Worm (Caenorhabditis elegans) whole organism, L1 larva: ENCODE data around the gene inx-7.

Experiments
- C04F5.9 ChIP-seq: sonication (generic microtip); optimal IDR thresholded peaks from 2 replicates; lab custom pipeline; 2016; ENCODE audit warnings: missing genetic modification characterization, missing compliant biosample characterization
- C16A3.4 ChIP-seq: fragments of 150-350 bp; optimal IDR thresholded peaks from 2 replicates; lab custom pipeline; 2014; ENCODE audit warnings: missing biosample characterization, missing genetic modification characterization
- aha-1 ChIP-seq: fragments of 150-350 bp; optimal IDR thresholded peaks from 2 replicates; lab custom pipeline; 2014; ENCODE audit warnings: missing biosample characterization, missing genetic modification characterization
- ama-1 ChIP-seq: fragments of 150-350 bp; optimal IDR thresholded peaks from 2 replicates; lab custom pipeline; 2014
- dpl-1 ChIP-seq, 3 experiments: fragments of 150-350 bp in 2 of 3; sonication (generic microtip) in 1 of 3; optimal IDR thresholded peaks; 2 replicates each; lab custom pipeline; 2014 to 2017; ENCODE audit warnings: missing biosample characterization in 3 of 3, missing genetic modification characterization in 3 of 3, missing genetic modification reagents in 3 of 3
- dsc-1 ChIP-seq: sonication (generic microtip); optimal IDR thresholded peaks from 2 replicates; lab custom pipeline; 2016; ENCODE audit warnings: mild to moderate bottlenecking, missing genetic modification characterization, missing compliant biosample characterization
- egl-13 ChIP-seq: sonication (generic microtip); optimal IDR thresholded peaks from 2 replicates; lab custom pipeline; 2016; ENCODE audit warnings: missing genotype, missing genetic modification reagents, missing genetic modification characterization, missing compliant biosample characterization
- egl-27 ChIP-seq, 2 experiments: fragments of 150-350 bp in 1 of 2; sonication (generic microtip); optimal IDR thresholded peaks; 3 replicates each; lab custom pipeline; 2017 to 2018; ENCODE audit warnings: missing biosample characterization in 2 of 2, missing genetic modification characterization in 2 of 2, missing genetic modification reagents in 2 of 2
- elt-3 ChIP-seq, 6 experiments: fragments of 150-350 bp in 1 of 6; sonication (generic microtip); optimal IDR thresholded peaks; 2 replicates each; lab custom pipeline; 2017 to 2018; ENCODE audit warnings: missing biosample characterization in 6 of 6, missing genetic modification characterization in 6 of 6, inconsistent platforms in 1 of 6
- ets-5 ChIP-seq: fragments of 200-800 bp; sonication (Bioruptor generic); IDR thresholded peaks from 2 replicates; pipeline ENCODE4 v1.3.6; 2022; ENCODE audit warnings: missing genetic modification characterization, missing compliant biosample characterization
- fkh-10 ChIP-seq: sonication (generic microtip); optimal IDR thresholded peaks from 2 replicates; lab custom pipeline; 2017; ENCODE audit warnings: missing biosample characterization, missing genetic modification reagents, missing genetic modification characterization
- fkh-8 ChIP-seq: sonication (generic microtip); optimal IDR thresholded peaks from 2 replicates; lab custom pipeline; 2016; ENCODE audit warnings: mild to moderate bottlenecking, missing genetic modification characterization, missing compliant biosample characterization
- fos-1 ChIP-seq: fragments of 150-350 bp; optimal IDR thresholded peaks from 2 replicates; lab custom pipeline; 2014; ENCODE audit warnings: missing biosample characterization, missing genetic modification characterization
- grh-1 ChIP-seq: fragments of 200-800 bp; sonication (Bioruptor generic); IDR thresholded peaks from 2 replicates; pipeline ENCODE4 v1.3.6; 2022; ENCODE audit warnings: missing genetic modification reagents, missing genetic modification characterization, missing compliant biosample characterization
- hlh-4 ChIP-seq: sonication (generic microtip); optimal IDR thresholded peaks from 2 replicates; lab custom pipeline; 2016; ENCODE audit warnings: mild to moderate bottlenecking, missing genetic modification characterization, missing compliant biosample characterization
- isw-1 ChIP-seq: fragments of 200-800 bp; sonication (Bioruptor generic); IDR thresholded peaks from 2 replicates; pipeline ENCODE4 v1.3.6; 2022; ENCODE audit warnings: missing genetic modification characterization, missing compliant biosample characterization
- lin-14 ChIP-seq: fragments of 200-800 bp; sonication (Bioruptor generic); optimal IDR thresholded peaks from 2 replicates; lab custom pipeline; 2018; ENCODE audit warnings: mild to moderate bottlenecking, missing genetic modification characterization, moderate library complexity, missing compliant biosample characterization
- lin-35 ChIP-seq, 2 experiments: fragments of 150-350 bp; optimal IDR thresholded peaks; 2 replicates each; lab custom pipeline; 2014; ENCODE audit warnings: missing biosample characterization in 2 of 2, missing genetic modification characterization in 2 of 2, missing genetic modification reagents in 2 of 2
- lin-39 ChIP-seq: fragments of 150-350 bp; optimal IDR thresholded peaks from 2 replicates; lab custom pipeline; 2014; ENCODE audit warnings: missing biosample characterization, missing genetic modification reagents, missing genetic modification characterization
- lir-3 ChIP-seq: sonication (generic microtip); optimal IDR thresholded peaks from 2 replicates; lab custom pipeline; 2016; ENCODE audit warnings: mild to moderate bottlenecking, missing genetic modification characterization, moderate library complexity, missing compliant biosample characterization; ENCODE audit not compliant: poor library complexity
- mdl-1 ChIP-seq, 2 experiments: fragments of 150-350 bp; optimal IDR thresholded peaks; 2 replicates each; lab custom pipeline; 2014 to 2017; ENCODE audit warnings: missing biosample characterization in 2 of 2, missing genetic modification characterization in 2 of 2, inconsistent platforms in 1 of 2
- nhr-11 ChIP-seq: fragments of 150-350 bp; optimal IDR thresholded peaks from 2 replicates; lab custom pipeline; 2014; ENCODE audit warnings: missing biosample characterization, missing genetic modification characterization
- nhr-12 ChIP-seq: sonication (generic microtip); optimal IDR thresholded peaks from 2 replicates; lab custom pipeline; 2017; ENCODE audit warnings: missing biosample characterization, missing genetic modification characterization
- nhr-237 ChIP-seq: fragments of 150-350 bp; optimal IDR thresholded peaks from 2 replicates; lab custom pipeline; 2014; ENCODE audit warnings: missing biosample characterization, missing genetic modification characterization
- nhr-28 ChIP-seq: fragments of 150-350 bp; optimal IDR thresholded peaks from 2 replicates; lab custom pipeline; 2014; ENCODE audit warnings: missing biosample characterization, missing genetic modification characterization
- nhr-47 ChIP-seq: sonication (generic microtip); optimal IDR thresholded peaks from 2 replicates; lab custom pipeline; 2016; ENCODE audit warnings: mild to moderate bottlenecking, missing genetic modification characterization, moderate library complexity, missing compliant biosample characterization
- nhr-71 ChIP-seq: sonication (generic microtip); optimal IDR thresholded peaks from 2 replicates; lab custom pipeline; 2016; ENCODE audit warnings: mild to moderate bottlenecking, missing genetic modification characterization, moderate library complexity, missing compliant biosample characterization
- nhr-76 ChIP-seq: sonication (generic microtip); optimal IDR thresholded peaks from 2 replicates; lab custom pipeline; 2017; ENCODE audit warnings: missing biosample characterization, missing genetic modification characterization
- nhr-85 ChIP-seq: sonication (generic microtip); peaks from one replicate; lab custom pipeline; 2016; ENCODE audit warnings: missing genetic modification characterization, inconsistent platforms, missing compliant biosample characterization
- nhr-90 ChIP-seq: sonication (generic microtip); optimal IDR thresholded peaks from 2 replicates; lab custom pipeline; 2016; ENCODE audit warnings: mild to moderate bottlenecking, missing genetic modification characterization, missing compliant biosample characterization; ENCODE audit not compliant: poor library complexity
- pax-3 ChIP-seq: fragments of 200-800 bp; sonication (Bioruptor generic); optimal IDR thresholded peaks from 2 replicates; lab custom pipeline; 2018; ENCODE audit warnings: mild to moderate bottlenecking, missing genetic modification characterization, moderate library complexity, missing compliant biosample characterization
- pqm-1 ChIP-seq: sonication (generic microtip); optimal IDR thresholded peaks from 3 replicates; lab custom pipeline; 2017; ENCODE audit warnings: missing biosample characterization, missing genetic modification characterization
- skn-1 ChIP-seq: fragments of 150-350 bp; optimal IDR thresholded peaks from 2 replicates; lab custom pipeline; 2014; ENCODE audit warnings: missing biosample characterization, missing genetic modification characterization
- snu-23 ChIP-seq: sonication (generic microtip); optimal IDR thresholded peaks from 2 replicates; lab custom pipeline; 2016; ENCODE audit warnings: missing genetic modification characterization, missing compliant biosample characterization
- sup-37 ChIP-seq: fragments of 200-800 bp; sonication (Bioruptor generic); optimal IDR thresholded peaks from 2 replicates; lab custom pipeline; 2018; ENCODE audit warnings: mild to moderate bottlenecking, missing genetic modification characterization, missing compliant biosample characterization
- unc-130 ChIP-seq: fragments of 150-350 bp; optimal IDR thresholded peaks from 2 replicates; lab custom pipeline; 2017; ENCODE audit warnings: missing biosample characterization, missing genetic modification characterization, inconsistent platforms
- unc-62 ChIP-seq: fragments of 150-350 bp; optimal IDR thresholded peaks from 2 replicates; lab custom pipeline; 2014; ENCODE audit warnings: missing biosample characterization, missing genetic modification reagents, missing genetic modification characterization
- vab-15 ChIP-seq: sonication (generic microtip); optimal IDR thresholded peaks from 2 replicates; lab custom pipeline; 2017; ENCODE audit warnings: missing genotype, mild to moderate bottlenecking, missing genetic modification characterization, missing compliant biosample characterization
- xbp-1 ChIP-seq: sonication (generic microtip); optimal IDR thresholded peaks from 2 replicates; lab custom pipeline; 2016; ENCODE audit warnings: missing genetic modification characterization, missing compliant biosample characterization
- zag-1 ChIP-seq: fragments of 150-350 bp; optimal IDR thresholded peaks from 2 replicates; lab custom pipeline; 2014; ENCODE audit warnings: missing biosample characterization, missing genetic modification characterization
- zip-4 ChIP-seq: fragments of 200-800 bp; sonication (Bioruptor generic); optimal IDR thresholded peaks from 2 replicates; lab custom pipeline; 2018; ENCODE audit warnings: mild to moderate bottlenecking, missing genetic modification characterization, moderate library complexity, missing compliant biosample characterization
- ztf-11 ChIP-seq, 2 experiments: sonication (generic microtip); optimal IDR thresholded peaks; 2 replicates each; lab custom pipeline; 2016 to 2017; ENCODE audit warnings: missing genetic modification characterization in 2 of 2, missing biosample characterization in 1 of 2, missing compliant biosample characterization in 1 of 2
- ztf-4 ChIP-seq: fragments of 150-350 bp; optimal IDR thresholded peaks from 2 replicates; lab custom pipeline; 2014; ENCODE audit warnings: missing biosample characterization, missing genetic modification characterization

The inx-7 gene

DNA sequence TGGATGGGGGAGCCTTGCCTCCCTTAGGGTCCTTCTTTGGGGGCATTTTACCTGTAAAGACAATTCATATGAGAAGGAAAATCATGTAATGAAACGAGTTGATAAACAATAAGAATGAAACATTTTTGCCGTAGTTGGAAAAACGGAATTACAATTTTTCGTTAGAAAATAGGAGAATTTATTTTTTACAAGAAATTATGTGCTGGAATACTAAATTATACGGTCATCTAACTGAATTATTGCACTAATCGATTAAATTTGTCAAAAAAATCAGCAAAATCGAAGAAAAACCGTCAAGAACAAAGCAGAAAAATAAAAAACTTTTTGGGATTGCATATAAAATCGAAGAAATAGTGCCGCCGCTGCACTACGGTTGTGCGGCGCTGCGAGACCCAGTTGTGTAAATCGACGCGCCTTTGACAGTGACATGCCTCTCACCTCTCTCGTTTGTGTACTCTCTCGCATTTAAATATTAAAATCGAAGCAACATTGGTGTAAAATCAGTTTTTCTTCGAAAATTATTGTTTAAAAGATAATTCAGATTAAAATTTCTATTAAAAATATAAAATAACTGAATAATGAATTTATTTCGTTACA lies 1.2 kb upstream of the inx-7 start, which contains the start of gene rps-25 (continued):
- TF ChIP-seq grh-1: no peak
- peak; percentile 40 to 62 (median 54) for TF ChIP-seq dpl-1 (GFP tag; optimal IDR thresholded peaks at IDR 0.05; lab: Kevin White, UChicago)
- TF ChIP-seq lin-39 (tag; lab: Kevin White, UChicago): peak; percentile 33
- TF ChIP-seq C04F5.9 (tag; lab: Kevin White, UChicago): no peak
- peak; percentile 68 to 78 for TF ChIP-seq lin-35 (GFP tag; optimal IDR thresholded peaks at IDR 0.05; lab: Kevin White, UChicago)
- TF ChIP-seq nhr-76 (tag; lab: Kevin White, UChicago): no peak
- TF ChIP-seq sup-37 (GFP tag; lab: Kevin White, UChicago): no peak
- no peak for TF ChIP-seq pax-3 (tag; lab: Kevin White, UChicago)
- peak; percentile 46 for TF ChIP-seq nhr-47 (tag; lab: Kevin White, UChicago)
- peak; percentile 20 for TF ChIP-seq nhr-90
- TF ChIP-seq ztf-4 (tag; lab: Kevin White, UChicago): no peak
- no peak for TF ChIP-seq lir-3 (tag; lab: Kevin White, UChicago)
- no peak for TF ChIP-seq ets-5 (GFP tag; lab: Robert Waterston, UW)
- TF ChIP-seq nhr-11 (tag; lab: Kevin White, UChicago): no peak
- peak; percentile 75 for TF ChIP-seq C16A3.4 (tag; lab: Kevin White, UChicago)
- no peak for TF ChIP-seq nhr-237 (tag; lab: Kevin White, UChicago)
- TF ChIP-seq xbp-1 (tag; lab: Kevin White, UChicago): peak; percentile 45
- peak; percentile 45 for TF ChIP-seq fkh-8 (tag; lab: Kevin White, UChicago)
- no peak for TF ChIP-seq nhr-12 (tag; lab: Kevin White, UChicago)
- no peak for TF ChIP-seq nhr-28 (tag; lab: Kevin White, UChicago)
- TF ChIP-seq lin-14 (GFP tag; lab: Kevin White, UChicago): peak; percentile 54
- TF ChIP-seq mdl-1 (tag; optimal IDR thresholded peaks at IDR 0.05; lab: Kevin White, UChicago): peak in 1 of 2 experiments; percentile 27
- TF ChIP-seq zag-1 (tag; lab: Kevin White, UChicago): no peak
- peak; percentile 68 for TF ChIP-seq nhr-71 (tag; lab: Kevin White, UChicago)
- no peak for TF ChIP-seq ama-1
- no peak for TF ChIP-seq unc-62 (GFP tag; lab: Kevin White, UChicago)
- peak; percentile 3 for TF ChIP-seq fos-1
- TF ChIP-seq snu-23 (GFP tag; lab: Kevin White, UChicago): peak; percentile 77
- peak; percentile 59 for TF ChIP-seq unc-130
- no peak for TF ChIP-seq egl-27 (tag; optimal IDR thresholded peaks at IDR 0.05; lab: Kevin White, UChicago)
- no peak for TF ChIP-seq zip-4
- TF ChIP-seq pqm-1 (tag; lab: Kevin White, UChicago): no peak
- TF ChIP-seq egl-13 (tag; lab: Kevin White, UChicago): no peak
- TF ChIP-seq nhr-85 (tag; lab: Kevin White, UChicago): peak; percentile 3
- TF ChIP-seq hlh-4 (tag; lab: Kevin White, UChicago): no peak

DNA sequence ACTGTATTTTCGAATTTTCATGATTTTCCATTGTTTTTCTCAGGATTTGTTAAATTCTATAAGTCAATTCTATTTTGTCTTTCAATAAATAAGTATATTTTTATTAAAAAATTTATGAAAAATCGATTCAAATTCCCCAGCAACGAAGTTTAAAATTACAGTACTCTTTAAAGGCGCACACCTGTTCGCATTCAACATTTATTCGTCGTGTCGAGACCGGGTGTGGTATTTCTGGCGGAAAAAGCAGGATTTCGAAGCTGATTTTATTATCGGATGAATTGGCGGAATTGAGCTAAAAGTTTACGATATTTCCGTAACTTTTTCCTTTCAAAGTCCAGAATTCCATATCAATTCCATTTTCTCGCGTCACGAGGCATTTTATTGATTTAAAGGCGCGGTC lies 983 bp downstream of the inx-7 start:
- no peak for TF ChIP-seq C04F5.9 (tag; lab: Kevin White, UChicago)
- TF ChIP-seq, all 84 proteins: peak for 0

DNA sequence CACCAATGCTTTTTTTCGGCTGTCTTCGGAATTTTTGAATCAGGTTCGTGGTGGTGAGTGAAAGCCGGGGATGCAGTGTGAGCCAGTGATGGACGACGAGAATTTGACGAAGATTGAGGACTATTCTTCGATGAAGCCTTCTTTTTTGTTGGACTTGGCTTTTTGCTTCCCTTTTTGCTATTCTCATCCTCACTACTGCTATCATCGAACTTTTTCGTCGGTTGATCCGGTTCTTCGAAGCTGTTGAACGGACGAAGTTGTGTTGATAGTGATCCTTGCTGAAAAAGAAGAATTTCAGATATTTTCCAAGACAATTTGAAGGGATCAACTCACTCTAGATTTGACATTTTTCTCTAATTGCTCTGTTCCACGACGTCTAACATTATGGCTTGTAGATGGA lies 2.3 kb downstream of the inx-7 start:
- TF ChIP-seq pqm-1 (tag; lab: Kevin White, UChicago) (no peak), isw-1 (GFP tag; lab: Robert Waterston, UW) (no peak), vab-15 (no peak), nhr-90 (no peak), nhr-12 (tag; lab: Kevin White, UChicago) (no peak), skn-1 (tag; lab: Kevin White, UChicago) (no peak), ztf-11 (tag; optimal IDR thresholded peaks at IDR 0.05; lab: Kevin White, UChicago) (no peak), pax-3 (tag; lab: Kevin White, UChicago) (no peak), aha-1 (tag; lab: Kevin White, UChicago) (no peak), lir-3 (tag; lab: Kevin White, UChicago) (no peak), elt-3 (tag; optimal IDR thresholded peaks at IDR 0.05; lab: Kevin White, UChicago) (no peak), fkh-10 (GFP tag; lab: Kevin White, UChicago) (no peak), dsc-1 (tag; lab: Kevin White, UChicago) (no peak), unc-130 (no peak)
